Worm (Caenorhabditis elegans) whole organism, L2 larva: ENCODE data around the gene srh-75.

Source experiments
- F13H6.1 ChIP-seq: sonication (generic microtip); optimal IDR thresholded peaks from 2 replicates; lab custom pipeline; 2016; ENCODE audit warnings: missing genetic modification characterization, missing compliant biosample characterization
- R02D3.7 ChIP-seq: fragments of 150-350 bp; optimal IDR thresholded peaks from 2 replicates; lab custom pipeline; 2014; ENCODE audit warnings: missing biosample characterization, missing genetic modification characterization
- Y55F3AM.14 ChIP-seq: fragments of 200-800 bp; sonication (Bioruptor generic); optimal IDR thresholded peaks from 2 replicates; lab custom pipeline; 2018; ENCODE audit warnings: mild to moderate bottlenecking, missing genetic modification characterization, missing compliant biosample characterization
- ZK546.5 ChIP-seq: sonication (generic microtip); optimal IDR thresholded peaks from 2 replicates; lab custom pipeline; 2017; ENCODE audit warnings: missing biosample characterization, missing genetic modification characterization
- alr-1 ChIP-seq: fragments of 150-350 bp; optimal IDR thresholded peaks from 2 replicates; lab custom pipeline; 2014; ENCODE audit warnings: missing biosample characterization, missing genetic modification characterization
- aly-2 ChIP-seq: fragments of 150-350 bp; optimal IDR thresholded peaks from 2 replicates; lab custom pipeline; 2014; ENCODE audit warnings: missing biosample characterization, missing genetic modification characterization
- ama-1 ChIP-seq: fragments of 150-350 bp; optimal IDR thresholded peaks from 2 replicates; lab custom pipeline; 2018; ENCODE audit warnings: inconsistent platforms
- ceh-82 ChIP-seq: fragments of 150-350 bp; optimal IDR thresholded peaks from 2 replicates; lab custom pipeline; 2014; ENCODE audit warnings: missing biosample characterization, missing genetic modification characterization
- dmd-4 ChIP-seq: sonication (generic microtip); optimal IDR thresholded peaks from 2 replicates; lab custom pipeline; 2017; ENCODE audit warnings: missing biosample characterization, missing genetic modification characterization
- egl-27 ChIP-seq: sonication (generic microtip); optimal IDR thresholded peaks from 3 replicates; lab custom pipeline; 2017; ENCODE audit warnings: missing biosample characterization, missing genetic modification reagents, missing genetic modification characterization
- elt-1 ChIP-seq: fragments of 150-350 bp; optimal IDR thresholded peaks from 2 replicates; lab custom pipeline; 2014; ENCODE audit warnings: missing biosample characterization, missing genetic modification characterization
- elt-3 ChIP-seq: sonication (generic microtip); optimal IDR thresholded peaks from 2 replicates; lab custom pipeline; 2017; ENCODE audit warnings: missing biosample characterization, missing genetic modification characterization
- fos-1 ChIP-seq: fragments of 150-350 bp; optimal IDR thresholded peaks from 2 replicates; lab custom pipeline; 2014; ENCODE audit warnings: missing biosample characterization, missing genetic modification characterization
- gmeb-1 ChIP-seq: fragments of 150-350 bp; optimal IDR thresholded peaks from 2 replicates; lab custom pipeline; 2014; ENCODE audit warnings: missing biosample characterization, missing genetic modification characterization
- lin-11 ChIP-seq: fragments of 150-350 bp; sonication (generic microtip); optimal IDR thresholded peaks from 2 replicates; lab custom pipeline; 2014; ENCODE audit warnings: missing biosample characterization, missing genetic modification characterization, inconsistent platforms, mixed read lengths
- lin-13 ChIP-seq: fragments of 150-350 bp; optimal IDR thresholded peaks from 2 replicates; lab custom pipeline; 2014; ENCODE audit warnings: missing biosample characterization, missing genetic modification reagents, missing genetic modification characterization
- lin-39 ChIP-seq: fragments of 150-350 bp; optimal IDR thresholded peaks from 2 replicates; lab custom pipeline; 2014; ENCODE audit warnings: missing biosample characterization, missing genetic modification reagents, missing genetic modification characterization
- lsy-2 ChIP-seq, 2 experiments: fragments of 150-350 bp in 1 of 2; sonication (generic microtip) in 1 of 2; optimal IDR thresholded peaks; 2 replicates each; lab custom pipeline; 2014 to 2017; ENCODE audit warnings: missing biosample characterization in 2 of 2, missing genetic modification characterization in 2 of 2
- mab-5 ChIP-seq: fragments of 150-350 bp; optimal IDR thresholded peaks from 2 replicates; lab custom pipeline; 2014; ENCODE audit warnings: missing biosample characterization, missing genetic modification characterization
- mbf-1 ChIP-seq: sonication (generic microtip); optimal IDR thresholded peaks from 2 replicates; lab custom pipeline; 2017; ENCODE audit warnings: missing biosample characterization, missing genetic modification characterization
- mdl-1 ChIP-seq, 2 experiments: fragments of 150-350 bp in 1 of 2; sonication (generic microtip) in 1 of 2; optimal IDR thresholded peaks; 2 replicates each; lab custom pipeline; 2017; ENCODE audit warnings: missing biosample characterization in 2 of 2, missing genetic modification characterization in 2 of 2
- nhr-10 ChIP-seq: sonication (generic microtip); optimal IDR thresholded peaks from 2 replicates; lab custom pipeline; 2017; ENCODE audit warnings: missing biosample characterization, missing genetic modification characterization
- nhr-11 ChIP-seq: fragments of 150-350 bp; optimal IDR thresholded peaks from 2 replicates; lab custom pipeline; 2014; ENCODE audit warnings: missing biosample characterization, missing genetic modification characterization
- nhr-129 ChIP-seq: fragments of 150-350 bp; optimal IDR thresholded peaks from 2 replicates; lab custom pipeline; 2014; ENCODE audit warnings: missing biosample characterization, missing genetic modification characterization
- nhr-21 ChIP-seq: fragments of 150-350 bp; optimal IDR thresholded peaks from 2 replicates; lab custom pipeline; 2014; ENCODE audit warnings: missing biosample characterization, missing genetic modification characterization
- nhr-23 ChIP-seq: fragments of 150-350 bp; optimal IDR thresholded peaks from 2 replicates; lab custom pipeline; 2014; ENCODE audit warnings: missing biosample characterization, missing genetic modification reagents, missing genetic modification characterization
- nhr-237 ChIP-seq: fragments of 150-350 bp; optimal IDR thresholded peaks from 2 replicates; lab custom pipeline; 2014; ENCODE audit warnings: missing biosample characterization, missing genetic modification characterization
- nhr-77 ChIP-seq: fragments of 150-350 bp; optimal IDR thresholded peaks from 2 replicates; lab custom pipeline; 2014; ENCODE audit warnings: missing biosample characterization, missing genetic modification characterization
- sem-4 ChIP-seq: fragments of 150-350 bp; optimal IDR thresholded peaks from 2 replicates; lab custom pipeline; 2014; ENCODE audit warnings: missing biosample characterization, missing genetic modification reagents, missing genetic modification characterization
- skn-1 ChIP-seq: sonication (generic microtip); optimal IDR thresholded peaks from 2 replicates; lab custom pipeline; 2017; ENCODE audit warnings: missing biosample characterization, missing genetic modification characterization
- sma-9 ChIP-seq, 2 experiments: fragments of 150-350 bp in 1 of 2; sonication (generic microtip) in 1 of 2; optimal IDR thresholded peaks; 2 replicates each; lab custom pipeline; 2014 to 2016; ENCODE audit warnings: missing genetic modification characterization in 2 of 2, mild to moderate bottlenecking in 1 of 2, missing biosample characterization in 1 of 2, missing compliant biosample characterization in 1 of 2, missing genetic modification reagents in 1 of 2, moderate library complexity in 1 of 2
- unc-39 ChIP-seq: fragments of 150-350 bp; optimal IDR thresholded peaks from 2 replicates; lab custom pipeline; 2014; ENCODE audit warnings: missing biosample characterization, missing genetic modification characterization
- unc-55 ChIP-seq: fragments of 150-350 bp; sonication (generic microtip); optimal IDR thresholded peaks from 3 replicates; lab custom pipeline; 2014; ENCODE audit warnings: missing biosample characterization, missing genetic modification reagents, missing genetic modification characterization
- zag-1 ChIP-seq: fragments of 150-350 bp; optimal IDR thresholded peaks from 2 replicates; lab custom pipeline; 2014; ENCODE audit warnings: missing biosample characterization, missing genetic modification characterization
- ztf-1 ChIP-seq: fragments of 200-800 bp; sonication (Bioruptor generic); conservative IDR thresholded peaks from 2 replicates; pipeline ENCODE4 v1.3.6; 2022; ENCODE audit warnings: missing genetic modification characterization, missing compliant biosample characterization
- ztf-11 ChIP-seq: sonication (generic microtip); optimal IDR thresholded peaks from 2 replicates; lab custom pipeline; 2017; ENCODE audit warnings: missing biosample characterization, missing genetic modification characterization

Gene srh-75

ce11 chrV:11082475-11082874 is 25.5 kb upstream of the srh-75 start (continued):
- TF ChIP-seq nhr-77 (tag; lab: Kevin White, UChicago) (no peak), nhr-23 (tag; lab: Kevin White, UChicago) (no peak), aly-2 (tag; lab: Kevin White, UChicago) (no peak), ceh-82 (tag; lab: Kevin White, UChicago) (no peak), Y55F3AM.14 (GFP tag; lab: Kevin White, UChicago) (no peak), mab-5 (no peak), alr-1 (no peak), unc-39 (tag; lab: Kevin White, UChicago) (no peak), lin-13 (GFP tag; lab: Kevin White, UChicago) (peak; percentile 21), mbf-1 (tag; lab: Kevin White, UChicago) (no peak), skn-1 (tag; lab: Kevin White, UChicago) (no peak), mdl-1 (tag; optimal IDR thresholded peaks at IDR 0.05; lab: Kevin White, UChicago) (no peak), nhr-237 (tag; lab: Kevin White, UChicago) (no peak), ama-1 (lab: Kevin White, UChicago) (peak; percentile 38), fos-1 (tag; lab: Kevin White, UChicago) (no peak), nhr-21 (tag; lab: Kevin White, UChicago) (no peak), nhr-11 (tag; lab: Kevin White, UChicago) (no peak), nhr-10 (tag; lab: Kevin White, UChicago) (no peak), nhr-129 (peak; percentile 78), gmeb-1 (tag; lab: Kevin White, UChicago) (no peak)
- TF ChIP-seq, all 48 proteins: peak for 12

- peak; percentile 60 for TF ChIP-seq sma-9 (GFP tag; optimal IDR thresholded peaks at IDR 0.05; lab: Kevin White, UChicago)
- no peak for TF ChIP-seq sma-9 (tag; optimal IDR thresholded peaks at IDR 0.05; lab: Kevin White, UChicago)
- TF ChIP-seq lin-11 (tag; lab: Kevin White, UChicago), result no peak
- peak; percentile 9 for TF ChIP-seq sem-4 (tag; lab: Kevin White, UChicago)
- no peak for TF ChIP-seq mbf-1 (tag; lab: Kevin White, UChicago)
- TF ChIP-seq dmd-4, result no peak
- no peak for TF ChIP-seq lin-13 (GFP tag; lab: Kevin White, UChicago)
- TF ChIP-seq fos-1 (tag; lab: Kevin White, UChicago), result peak; percentile 96
- peak; percentile 60 for TF ChIP-seq nhr-129
- no peak for TF ChIP-seq nhr-21 (tag; lab: Kevin White, UChicago)
- no peak for TF ChIP-seq gmeb-1 (tag; lab: Kevin White, UChicago)
- TF ChIP-seq unc-39 (tag; lab: Kevin White, UChicago), result no peak
- TF ChIP-seq nhr-77 (tag; lab: Kevin White, UChicago), result no peak
- no peak for TF ChIP-seq elt-1
- TF ChIP-seq mab-5, result no peak
- TF ChIP-seq elt-3 (tag; lab: Kevin White, UChicago), result no peak
- TF ChIP-seq egl-27, result no peak
- no peak for TF ChIP-seq zag-1
- TF ChIP-seq F13H6.1, result peak; percentile 75
- TF ChIP-seq aly-2 (tag; lab: Kevin White, UChicago), result no peak
- TF ChIP-seq nhr-11 (tag; lab: Kevin White, UChicago), result no peak
- TF ChIP-seq R02D3.7, result no peak
- peak in 1 of 2 experiments; percentile 29 for TF ChIP-seq lsy-2 (tag; optimal IDR thresholded peaks at IDR 0.05; lab: Kevin White, UChicago)
- no peak for TF ChIP-seq ztf-11 (tag; lab: Kevin White, UChicago)
- no peak for TF ChIP-seq ztf-1
- TF ChIP-seq ZK546.5 (tag; lab: Kevin White, UChicago), result no peak
- TF ChIP-seq lin-39 (tag; lab: Kevin White, UChicago), result no peak
Measured at ce11 chrV:11080345-11081102, 23.6 kb upstream of the srh-75 start, which contains the start of gene act-1. Gene act-1 (plus strand): TSS chrV:11081052.

ce11 chrV:11078874-11079273 is 21.9 kb upstream of the srh-75 start:
- TF ChIP-seq lsy-2 (tag; optimal IDR thresholded peaks at IDR 0.05; lab: Kevin White, UChicago), result no peak
- peak; percentile 18 for TF ChIP-seq unc-55 (GFP tag; lab: Kevin White, UChicago)
